Worm (Caenorhabditis elegans) whole organism, midembryonic: Measurements from ENCODE around the gene gtf-2H1.

ENCODE experiments used
- T22C8.4 ChIP-seq: fragments of 200-800 bp; sonication (Bioruptor generic); IDR thresholded peaks from 2 replicates; pipeline ENCODE4 v1.3.6; 2022; ENCODE audit warnings: missing genetic modification characterization, missing compliant biosample characterization
- cog-1 ChIP-seq: sonication (generic microtip); optimal IDR thresholded peaks from 2 replicates; lab custom pipeline; 2016; ENCODE audit warnings: missing genetic modification characterization, missing compliant biosample characterization
- flt-1 ChIP-seq: fragments of 200-800 bp; sonication (Bioruptor generic); IDR thresholded peaks from 2 replicates; pipeline ENCODE4 v1.3.6; 2022; ENCODE audit warnings: missing genetic modification characterization, missing compliant biosample characterization
- klf-2 ChIP-seq: fragments of 200-800 bp; sonication (Bioruptor generic); conservative IDR thresholded peaks from 2 replicates; pipeline ENCODE4 v1.3.6; 2022; ENCODE audit warnings: missing genetic modification reagents, missing genetic modification characterization, missing compliant biosample characterization
- med-1 ChIP-seq: sonication (generic microtip); optimal IDR thresholded peaks from 2 replicates; lab custom pipeline; 2017; ENCODE audit warnings: missing genetic modification characterization, mild to moderate bottlenecking, missing compliant biosample characterization, antibody characterized with exemption, missing genetic modification reagents; ENCODE audit not compliant: insufficient read depth
- ref-1 ChIP-seq: fragments of 200-800 bp; sonication (Bioruptor generic); conservative IDR thresholded peaks from 2 replicates; pipeline ENCODE4 v1.3.6; 2022; ENCODE audit warnings: missing genetic modification reagents, missing genetic modification characterization, missing compliant biosample characterization
- tab-1 ChIP-seq: fragments of 200-800 bp; sonication (Bioruptor generic); IDR thresholded peaks from 2 replicates; pipeline ENCODE4 v1.3.6; 2022; ENCODE audit warnings: missing genetic modification characterization, missing compliant biosample characterization
- ztf-23 ChIP-seq: fragments of 200-800 bp; sonication (Bioruptor generic); IDR thresholded peaks from 2 replicates; pipeline ENCODE4 v1.3.6; 2022; ENCODE audit warnings: missing genetic modification reagents, missing genetic modification characterization, missing compliant biosample characterization
- ztf-29 ChIP-seq: fragments of 200-800 bp; sonication (Bioruptor generic); IDR thresholded peaks from 2 replicates; pipeline ENCODE4 v1.3.6; 2022; ENCODE audit warnings: missing genetic modification reagents, missing genetic modification characterization, missing compliant biosample characterization

Gene gtf-2H1

ce11 chrIV:237350-237749 lies 5.8 kb upstream of the gtf-2H1 start, which contains the start of gene ints-13:
TSS of gene ints-13 (minus strand) at chrIV:237450.
- TF ChIP-seq cog-1 (tag; lab: Kevin White, UChicago) (no peak), flt-1 (no peak), tab-1 (GFP tag; lab: Robert Waterston, UW) (no peak), ref-1 (no peak), T22C8.4 (GFP tag; lab: Robert Waterston, UW) (no peak), klf-2 (GFP tag; lab: Robert Waterston, UW) (no peak), ztf-29 (GFP tag; lab: Robert Waterston, UW) (no peak), med-1 (no peak)

DNA sequence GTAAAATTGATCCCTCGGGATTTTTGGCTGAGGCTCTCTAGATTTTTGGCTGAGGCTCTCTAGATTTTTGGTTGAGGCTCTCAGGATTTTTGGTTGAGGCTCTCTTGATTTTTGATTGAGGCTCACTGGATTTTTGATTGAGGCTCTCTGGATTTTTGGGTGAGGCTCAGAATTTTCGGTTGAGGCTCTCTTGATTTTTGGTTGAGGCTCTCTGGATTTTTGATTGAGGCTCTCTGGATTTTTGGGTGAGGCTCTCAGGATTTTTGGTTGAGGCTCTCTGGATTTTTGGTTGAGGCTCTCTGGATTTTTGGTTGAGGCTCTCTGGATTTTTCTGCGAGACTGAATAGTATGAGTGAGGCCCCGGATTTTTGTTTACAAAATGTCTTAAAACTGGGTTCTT lies 4.6 kb upstream of the gtf-2H1 start:
- no peak for TF ChIP-seq T22C8.4 (GFP tag; lab: Robert Waterston, UW)

DNA sequence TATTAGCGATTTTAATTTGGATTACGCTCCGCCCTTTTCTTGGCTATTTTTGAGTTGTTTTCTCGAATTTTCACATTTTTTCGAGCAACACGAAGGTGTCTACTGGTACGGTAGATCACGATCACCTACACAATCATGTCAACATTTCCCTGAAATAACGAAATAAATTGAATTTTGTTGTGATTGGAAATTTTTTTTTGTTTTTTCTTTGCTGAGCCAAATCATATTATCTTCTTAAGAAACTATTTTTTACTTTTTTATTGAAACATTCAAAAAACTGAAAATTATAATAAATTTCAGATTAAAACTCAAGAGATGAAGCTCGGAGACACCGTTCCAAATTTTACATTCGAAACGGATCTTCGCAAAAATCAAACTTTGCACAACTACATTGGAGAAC lies 13.3 kb downstream of the gtf-2H1 start, which contains the start of gene prdx-6:
Gene prdx-6, plus strand, starts transcription at position 301 of the 400 bp plus-strand sequence.
- TF ChIP-seq flt-1 (no peak), T22C8.4 (GFP tag; lab: Robert Waterston, UW) (no peak), ztf-23 (no peak), ztf-29 (GFP tag; lab: Robert Waterston, UW) (no peak), med-1 (no peak), klf-2 (GFP tag; lab: Robert Waterston, UW) (no peak), cog-1 (tag; lab: Kevin White, UChicago) (no peak), ref-1 (no peak), tab-1 (GFP tag; lab: Robert Waterston, UW) (no peak)

- TF ChIP-seq flt-1, result no peak
- no peak for TF ChIP-seq ztf-23
- peak; percentile 27 for TF ChIP-seq cog-1 (tag; lab: Kevin White, UChicago)
- no peak for TF ChIP-seq ref-1
Observed at ce11 chrIV:210591-210990, 21.0 kb downstream of the gtf-2H1 start.

ce11 chrIV:207885-208284 lies 23.7 kb downstream of the gtf-2H1 start, which contains the start of gene Y38C1AA.1:
TSS of gene Y38C1AA.1 (plus strand) at chrIV:208185.
- TF ChIP-seq flt-1 (no peak), tab-1 (GFP tag; lab: Robert Waterston, UW) (no peak), ztf-23 (no peak), ref-1 (no peak), klf-2 (GFP tag; lab: Robert Waterston, UW) (no peak), T22C8.4 (GFP tag; lab: Robert Waterston, UW) (no peak), cog-1 (tag; lab: Kevin White, UChicago) (no peak), ztf-29 (GFP tag; lab: Robert Waterston, UW) (no peak), med-1 (no peak)

- no peak for TF ChIP-seq tab-1 (GFP tag; lab: Robert Waterston, UW)
Observed at ce11 chrIV:204998-205397, 26.6 kb downstream of the gtf-2H1 start, which contains the start of gene coa-1. TSS of gene coa-1 (plus strand) at chrIV:205298.

ce11 chrIV:202921-203652 lies 28.5 kb downstream of the gtf-2H1 start, which contains the start of gene gfrp-1:
TSS of gene gfrp-1 (plus strand) at chrIV:203602.
- no peak for TF ChIP-seq ztf-29 (GFP tag; lab: Robert Waterston, UW)
- TF ChIP-seq ref-1, result no peak
- no peak for TF ChIP-seq ztf-23

DNA sequence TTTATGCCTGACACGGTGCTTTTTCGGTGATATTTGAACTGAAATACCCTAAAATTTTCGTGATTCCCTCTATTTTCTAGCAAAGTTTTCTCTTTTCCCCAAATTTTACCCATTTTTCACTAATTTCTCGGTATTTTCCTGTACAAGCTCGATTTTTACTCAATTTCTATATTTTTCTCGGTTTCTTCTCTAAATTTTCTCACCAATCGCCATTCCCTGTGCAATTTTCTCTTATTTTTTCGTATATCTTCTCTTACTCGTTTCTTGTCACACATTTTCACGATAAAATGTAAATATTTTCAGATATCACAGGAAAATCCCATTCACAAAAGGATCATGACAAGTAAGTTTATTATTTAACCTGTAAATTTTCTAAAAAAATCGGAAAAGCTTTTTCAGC lies 37.1 kb downstream of the gtf-2H1 start, which contains the start of gene csn-3:
Gene csn-3, plus strand, starts transcription at position 301 of the 400 bp plus-strand sequence.
- TF ChIP-seq T22C8.4 (GFP tag; lab: Robert Waterston, UW), result no peak

DNA sequence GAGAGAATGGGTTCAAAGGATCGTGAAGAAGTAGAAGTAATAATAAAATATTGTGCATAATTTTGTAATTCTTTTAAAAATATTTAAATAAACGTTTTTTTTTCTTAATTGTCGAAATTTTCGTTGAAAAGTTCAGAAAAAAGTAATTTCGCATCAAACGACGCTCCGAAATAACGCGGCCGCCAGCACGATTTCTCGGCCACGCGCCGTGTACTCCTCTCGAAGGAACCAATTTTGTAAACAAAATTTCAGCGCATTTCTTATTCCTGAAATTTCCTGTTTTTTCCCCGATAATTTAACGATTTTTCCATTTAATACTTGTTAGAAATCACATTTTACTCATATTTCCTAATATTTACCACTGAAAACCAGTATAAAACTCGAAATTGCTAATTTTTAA lies 39.5 kb downstream of the gtf-2H1 start, which contains the start of gene Y38C1AA.12:
Gene Y38C1AA.12, plus strand, starts transcription at position 211 of the 400 bp plus-strand sequence.
- TF ChIP-seq T22C8.4 (GFP tag; lab: Robert Waterston, UW), result no peak
- no peak for TF ChIP-seq tab-1 (GFP tag; lab: Robert Waterston, UW)
- TF ChIP-seq cog-1 (tag; lab: Kevin White, UChicago), result peak; percentile 74
- TF ChIP-seq klf-2 (GFP tag; lab: Robert Waterston, UW), result no peak
- peak; percentile 70; the same call in 1 of the 2 replicates for TF ChIP-seq ztf-23
- peak; percentile 84 for TF ChIP-seq flt-1

ce11 chrIV:189087-189486 lies 42.5 kb downstream of the gtf-2H1 start:
- no peak for TF ChIP-seq flt-1

DNA sequence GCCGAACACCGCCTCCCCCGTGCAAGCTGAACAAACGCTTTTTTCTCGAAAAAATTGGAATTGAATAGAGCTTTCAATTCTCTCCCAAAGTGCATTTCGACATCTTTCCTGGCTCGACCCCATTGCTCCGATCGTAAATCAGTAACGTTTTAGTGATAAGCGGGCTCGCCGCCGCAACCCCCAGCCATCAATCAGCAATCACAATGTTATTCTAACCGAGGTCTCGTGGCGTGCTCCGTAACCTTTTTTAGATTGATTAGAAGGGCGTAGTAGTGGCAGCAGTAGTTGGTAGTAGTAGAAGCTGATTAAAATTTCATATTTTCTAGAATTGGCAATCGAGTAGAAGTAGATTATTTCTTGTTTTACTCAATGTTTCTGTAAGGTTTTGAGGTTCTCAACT lies 44.2 kb downstream of the gtf-2H1 start:
- TF ChIP-seq ref-1, result no peak
- TF ChIP-seq ztf-23, result no peak
- no peak for TF ChIP-seq flt-1
- TF ChIP-seq cog-1 (tag; lab: Kevin White, UChicago), result no peak
- no peak for TF ChIP-seq ztf-29 (GFP tag; lab: Robert Waterston, UW)
- no peak for TF ChIP-seq tab-1 (GFP tag; lab: Robert Waterston, UW)
- no peak for TF ChIP-seq klf-2 (GFP tag; lab: Robert Waterston, UW)
- no peak for TF ChIP-seq T22C8.4 (GFP tag; lab: Robert Waterston, UW)
- TF ChIP-seq med-1, result no peak

DNA sequence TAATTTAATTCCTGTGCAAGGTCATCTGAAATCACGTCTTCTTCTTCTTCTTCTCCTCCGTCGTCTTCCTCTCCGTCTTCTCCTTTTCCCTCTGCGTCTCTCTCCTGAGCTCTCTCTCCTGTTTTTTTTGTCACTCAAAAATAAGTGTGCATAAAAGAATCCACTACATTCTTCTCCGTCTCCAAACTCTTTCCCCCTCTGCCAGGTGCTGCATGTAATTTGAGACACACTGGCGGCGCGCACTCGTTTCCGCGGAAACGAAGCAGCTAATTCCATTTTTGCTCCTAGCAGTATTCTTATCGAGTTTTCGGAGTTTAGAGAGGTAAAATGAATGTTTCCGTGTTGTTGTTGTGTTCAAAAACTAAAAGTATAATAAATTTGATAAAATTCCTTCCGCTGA lies 45.5 kb downstream of the gtf-2H1 start:
- no peak for TF ChIP-seq cog-1 (tag; lab: Kevin White, UChicago)
- TF ChIP-seq tab-1 (GFP tag; lab: Robert Waterston, UW), result no peak
- no peak for TF ChIP-seq ztf-23
- no peak for TF ChIP-seq ref-1
- TF ChIP-seq flt-1, result no peak
- TF ChIP-seq klf-2 (GFP tag; lab: Robert Waterston, UW), result no peak
- no peak for TF ChIP-seq T22C8.4 (GFP tag; lab: Robert Waterston, UW)
